Worm (Caenorhabditis elegans) whole organism, young adult: ENCODE measurements around the gene C27D8.3.

Experiments used
- F55B11.4 ChIP-seq: sonication (generic microtip); optimal IDR thresholded peaks from 2 replicates; lab custom pipeline; 2016; ENCODE audit warnings: missing compliant biosample characterization, missing genetic modification characterization, borderline replicate concordance; ENCODE audit not compliant: insufficient read depth
- K11D2.4 ChIP-seq: fragments of 200-800 bp; sonication (Bioruptor generic); IDR thresholded peaks from 2 replicates; pipeline ENCODE4 v1.3.6; 2022; ENCODE audit warnings: missing genetic modification reagents, missing genetic modification characterization, missing compliant biosample characterization
- cebp-2 ChIP-seq: fragments of 200-800 bp; sonication (Bioruptor generic); IDR thresholded peaks from 2 replicates; pipeline ENCODE4 v1.3.6; 2022; ENCODE audit warnings: missing genetic modification characterization, missing compliant biosample characterization
- ceh-27 ChIP-seq: fragments of 200-800 bp; sonication (Bioruptor generic); optimal IDR thresholded peaks from 2 replicates; lab custom pipeline; 2018; ENCODE audit warnings: mild to moderate bottlenecking, missing genetic modification characterization, moderate library complexity, missing compliant biosample characterization
- him-1 ChIP-seq: sonication (generic microtip); optimal IDR thresholded peaks from 2 replicates; lab custom pipeline; 2016; ENCODE audit warnings: missing genotype, missing genetic modification reagents, missing genetic modification characterization, missing compliant biosample characterization
- hrde-1 ChIP-seq: sonication (generic microtip); optimal IDR thresholded peaks from 2 replicates; lab custom pipeline; 2016; ENCODE audit warnings: missing genetic modification characterization, mild to moderate bottlenecking, missing compliant biosample characterization, moderate library complexity, missing genotype, missing genetic modification reagents, borderline replicate concordance
- mel-28 ChIP-seq: sonication (generic microtip); optimal IDR thresholded peaks from 2 replicates; lab custom pipeline; 2016; ENCODE audit warnings: borderline replicate concordance, mild to moderate bottlenecking, missing genetic modification characterization, missing compliant biosample characterization
- mes-4 ChIP-seq: sonication (generic microtip); optimal IDR thresholded peaks from 2 replicates; lab custom pipeline; 2016; ENCODE audit warnings: missing genotype, missing genetic modification characterization, missing compliant biosample characterization
- snpc-4 ChIP-seq, 5 experiments: fragments of 150-350 bp in 1 of 5; sonication (generic microtip) in 4 of 5; optimal IDR thresholded peaks; 2 replicates each; lab custom pipeline; 2014 to 2018; ENCODE audit warnings: missing genetic modification characterization in 5 of 5, missing biosample characterization in 3 of 5, antibody characterized with exemption in 2 of 5, mild to moderate bottlenecking in 2 of 5, missing compliant biosample characterization in 2 of 5, missing genotype in 2 of 5, moderate library complexity in 2 of 5, missing genetic modification reagents in 1 of 5
- unc-130 ChIP-seq: sonication (generic microtip); optimal IDR thresholded peaks from 2 replicates; lab custom pipeline; 2016; ENCODE audit warnings: missing genetic modification reagents, missing genetic modification characterization, missing compliant biosample characterization

DNA sequence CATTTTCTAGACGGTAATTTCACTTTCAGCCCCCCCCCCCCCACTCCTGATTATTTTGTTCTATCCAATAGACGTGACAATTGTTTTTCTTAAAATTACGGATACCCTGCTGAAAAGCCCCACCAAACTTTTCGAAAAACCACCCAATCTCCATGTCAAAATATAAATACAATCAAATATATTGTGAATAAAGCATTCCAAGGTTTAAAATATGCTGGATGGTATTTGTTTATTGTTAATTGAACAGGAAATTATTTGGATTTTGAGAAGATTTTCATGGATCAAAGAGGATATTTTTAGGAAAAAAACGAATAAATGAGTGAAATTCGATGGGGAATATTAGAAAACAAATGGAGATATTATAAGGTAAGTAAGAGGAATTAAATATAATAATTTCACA is 7.7 kb downstream of the C27D8.3 start, which contains the start of gene C27D8.4:
- TF ChIP-seq cebp-2 (GFP tag; lab: Robert Waterston, UW) (no peak), hrde-1 (tag; lab: Kevin White, UChicago) (no peak), mel-28 (tag; lab: Kevin White, UChicago) (no peak), mes-4 (tag; lab: Kevin White, UChicago) (no peak), F55B11.4 (no peak), ceh-27 (GFP tag; lab: Kevin White, UChicago) (no peak), K11D2.4 (GFP tag; lab: Robert Waterston, UW) (no peak), him-1 (tag; lab: Kevin White, UChicago) (no peak), snpc-4 (GFP tag; optimal IDR thresholded peaks at IDR 0.05; lab: Kevin White, UChicago) (no peak), snpc-4 (tag; optimal IDR thresholded peaks at IDR 0.05; lab: Kevin White, UChicago) (no peak), unc-130 (GFP tag; lab: Kevin White, UChicago) (no peak)
